Worm (Caenorhabditis elegans): ENCODE measurements around the gene F48G7.8.
A peak's percentile ranks its signal among the peaks of the same experiment; 100 is the strongest.

F48G7.8 gene

DNA sequence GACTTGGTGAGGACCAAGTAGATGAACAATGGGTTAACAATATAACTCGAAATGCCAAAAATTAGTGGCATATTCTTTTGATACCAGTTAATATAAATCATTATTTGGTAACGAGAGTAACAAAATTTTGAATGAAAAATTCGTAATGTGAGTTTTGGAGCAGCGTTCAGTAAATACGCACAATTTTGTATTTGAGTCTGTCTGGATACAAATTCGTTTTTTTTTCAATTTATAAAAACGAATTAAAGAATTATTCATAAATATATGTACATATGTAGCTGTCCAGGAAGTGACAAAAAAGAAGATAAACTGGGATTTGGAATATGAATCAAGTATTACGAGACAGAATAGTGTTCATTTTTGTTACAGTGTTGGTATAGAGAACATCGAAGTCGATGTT, 25.5 kb upstream of the F48G7.8 start, which contains the start of gene srj-5:
TSS of gene srj-5 (minus strand) at position 101 of the 400 bp plus-strand sequence.
- TF ChIP-seq elt-2 (tag; optimal IDR thresholded peaks at IDR 0.05), result no peak
- TF ChIP-seq elt-3 (tag; optimal IDR thresholded peaks at IDR 0.05), result no peak
- TF ChIP-seq ceh-28 (tag; optimal IDR thresholded peaks at IDR 0.05), result no peak
- TF ChIP-seq nhr-28 (tag; optimal IDR thresholded peaks at IDR 0.05), result no peak
- no peak for TF ChIP-seq hmg-11 (tag; optimal IDR thresholded peaks at IDR 0.05)
- TF ChIP-seq jun-1 (tag; optimal IDR thresholded peaks at IDR 0.05), result no peak
- no peak for TF ChIP-seq pqm-1 (tag; optimal IDR thresholded peaks at IDR 0.05)
- no peak for TF ChIP-seq skn-1 (tag; optimal IDR thresholded peaks at IDR 0.05)
- no peak for TF ChIP-seq lin-15B (tag; optimal IDR thresholded peaks at IDR 0.05)
- TF ChIP-seq nfya-1 (tag; optimal IDR thresholded peaks at IDR 0.05; ENCODE audit: insufficient read depth), result no peak
- TF ChIP-seq daf-12 (tag; optimal IDR thresholded peaks at IDR 0.05), result no peak
- no peak for TF ChIP-seq eor-1 (tag; optimal IDR thresholded peaks at IDR 0.05)
- TF ChIP-seq sea-2 (GFP tag; optimal IDR thresholded peaks at IDR 0.05), result no peak
- no peak for TF ChIP-seq ztf-11 (tag; optimal IDR thresholded peaks at IDR 0.05)
- TF ChIP-seq nhr-67 (tag; optimal IDR thresholded peaks at IDR 0.05), result no peak
- TF ChIP-seq nhr-76 (tag; optimal IDR thresholded peaks at IDR 0.05), result no peak
- no peak for TF ChIP-seq pha-4 (tag; optimal IDR thresholded peaks at IDR 0.05)
- no peak for TF ChIP-seq ZK546.5 (tag; optimal IDR thresholded peaks at IDR 0.05)
- TF ChIP-seq ztf-4 (tag; optimal IDR thresholded peaks at IDR 0.05), result no peak

DNA sequence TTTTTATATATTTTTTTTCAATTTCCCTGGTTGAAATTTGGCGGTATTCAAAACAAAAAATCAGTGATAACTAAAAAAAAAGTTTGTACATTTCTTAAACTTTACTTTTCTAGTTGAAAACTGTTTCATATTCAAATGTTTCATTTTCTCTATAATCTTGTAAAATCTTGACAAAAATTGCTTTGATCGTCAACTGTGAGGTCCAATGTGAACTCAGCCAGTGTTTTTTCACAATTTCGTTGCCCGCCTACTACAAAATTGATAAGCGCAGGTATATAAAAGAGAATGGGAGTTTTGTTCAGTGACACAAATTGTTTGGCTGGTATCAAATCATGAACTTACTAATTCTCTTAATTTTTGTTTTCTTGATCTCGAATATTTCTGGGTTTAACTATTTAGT, 19.4 kb upstream of the F48G7.8 start, which contains the start of gene ugt-42:
TSS of gene ugt-42 (plus strand) at position 301 of the 400 bp plus-strand sequence.
- TF ChIP-seq nfya-1 (tag; optimal IDR thresholded peaks at IDR 0.05; ENCODE audit: insufficient read depth), result no peak
- no peak for TF ChIP-seq fkh-2 (tag; optimal IDR thresholded peaks at IDR 0.05)
- TF ChIP-seq nhr-25 (tag; optimal IDR thresholded peaks at IDR 0.05), result no peak
- no peak for TF ChIP-seq elt-1 (tag; optimal IDR thresholded peaks at IDR 0.05)
- no peak for TF ChIP-seq aly-2 (tag; optimal IDR thresholded peaks at IDR 0.05)
- no peak for TF ChIP-seq pha-4 (tag; optimal IDR thresholded peaks at IDR 0.05)
- no peak for TF ChIP-seq nhr-12 (tag; optimal IDR thresholded peaks at IDR 0.05)
- no peak for TF ChIP-seq nhr-43 (tag; optimal IDR thresholded peaks at IDR 0.05; ENCODE audit: poor library complexity, severe bottlenecking)
- no peak for TF ChIP-seq pqm-1 (tag; optimal IDR thresholded peaks at IDR 0.05)
- TF ChIP-seq unc-39 (tag; optimal IDR thresholded peaks at IDR 0.05), result no peak
- no peak for TF ChIP-seq snpc-4 (tag; optimal IDR thresholded peaks at IDR 0.05)
- TF ChIP-seq nhr-77 (tag; optimal IDR thresholded peaks at IDR 0.05), result no peak
- no peak for TF ChIP-seq ztf-11 (tag; optimal IDR thresholded peaks at IDR 0.05)
- TF ChIP-seq mml-1 (tag; optimal IDR thresholded peaks at IDR 0.05), result no peak
- no peak for TF ChIP-seq elt-2 (tag; optimal IDR thresholded peaks at IDR 0.05)
- no peak for TF ChIP-seq ceh-9 (tag; optimal IDR thresholded peaks at IDR 0.05)
- TF ChIP-seq tbx-2 (tag; optimal IDR thresholded peaks at IDR 0.05), result no peak
- TF ChIP-seq fos-1 (tag; optimal IDR thresholded peaks at IDR 0.05), result no peak

DNA sequence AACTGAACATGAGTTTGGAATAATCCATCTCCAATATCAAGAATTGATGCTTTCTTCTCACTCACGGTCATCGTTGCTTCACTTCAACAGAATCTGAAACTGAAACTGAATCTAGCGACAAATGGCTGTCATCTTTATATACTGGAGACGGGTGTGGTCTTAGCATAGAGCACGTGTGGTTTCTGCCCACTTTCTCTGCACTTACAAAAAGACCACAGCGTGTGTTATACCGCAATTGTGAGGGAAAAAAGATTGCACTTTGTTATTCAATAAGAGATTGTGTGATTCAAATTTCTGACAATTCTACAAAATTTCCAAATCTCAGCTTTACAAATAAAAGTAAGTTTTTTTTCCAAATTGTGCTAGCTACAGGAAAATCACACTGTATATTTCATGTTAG, 18.6 kb upstream of the F48G7.8 start, which contains the start of gene F48G7.12:
TSS of gene F48G7.12 (minus strand) at position 101 of the 400 bp plus-strand sequence.
- no peak for TF ChIP-seq snpc-4 (tag; optimal IDR thresholded peaks at IDR 0.05)
- no peak for TF ChIP-seq nhr-25 (tag; optimal IDR thresholded peaks at IDR 0.05)
- no peak for TF ChIP-seq ztf-11 (tag; optimal IDR thresholded peaks at IDR 0.05)
- no peak for TF ChIP-seq elt-3 (tag; optimal IDR thresholded peaks at IDR 0.05)
- no peak for TF ChIP-seq nhr-77 (tag; optimal IDR thresholded peaks at IDR 0.05)
- no peak for TF ChIP-seq nhr-23 (tag; optimal IDR thresholded peaks at IDR 0.05)
- TF ChIP-seq nhr-28 (tag; optimal IDR thresholded peaks at IDR 0.05), result no peak
- no peak for TF ChIP-seq pha-4 (tag; optimal IDR thresholded peaks at IDR 0.05)
- no peak for TF ChIP-seq zag-1 (tag; optimal IDR thresholded peaks at IDR 0.05)
- no peak for TF ChIP-seq nhr-11 (tag; optimal IDR thresholded peaks at IDR 0.05)
- TF ChIP-seq mml-1 (tag; optimal IDR thresholded peaks at IDR 0.05), result no peak
- no peak for TF ChIP-seq sea-2 (GFP tag; optimal IDR thresholded peaks at IDR 0.05)
- no peak for TF ChIP-seq hmg-11 (tag; optimal IDR thresholded peaks at IDR 0.05)
- TF ChIP-seq nhr-67 (tag; optimal IDR thresholded peaks at IDR 0.05), result no peak
- TF ChIP-seq nhr-43 (tag; optimal IDR thresholded peaks at IDR 0.05; ENCODE audit: poor library complexity, severe bottlenecking), result no peak
- TF ChIP-seq egl-5 (tag; optimal IDR thresholded peaks at IDR 0.05), result no peak
- TF ChIP-seq ceh-16 (tag; optimal IDR thresholded peaks at IDR 0.05), result no peak
- TF ChIP-seq fos-1 (tag; optimal IDR thresholded peaks at IDR 0.05), result no peak

DNA sequence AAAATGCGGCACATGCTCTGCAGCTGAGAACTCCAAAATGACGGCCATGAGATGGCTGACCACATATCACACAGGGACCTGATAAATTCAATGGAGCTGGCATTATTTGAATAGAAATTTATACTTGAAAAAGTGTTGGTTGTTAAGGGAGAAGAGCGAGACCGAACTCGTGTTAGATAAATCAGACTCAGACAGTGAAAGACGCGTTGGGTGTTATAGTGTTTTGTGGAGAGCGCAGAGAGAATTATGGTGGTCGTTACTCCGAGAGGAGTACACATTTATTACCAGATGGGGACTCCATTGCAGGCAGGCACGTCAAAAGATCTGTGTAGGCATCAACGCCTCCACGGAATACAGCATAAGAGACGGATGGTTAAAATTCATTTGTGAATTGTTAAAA, 15.3 kb upstream of the F48G7.8 start, which contains the start of gene nhr-190:
TSS of gene nhr-190 (minus strand) at position 175 of the 400 bp plus-strand sequence.
- TF ChIP-seq fos-1 (tag; optimal IDR thresholded peaks at IDR 0.05) (no peak), lin-39 (tag; optimal IDR thresholded peaks at IDR 0.05) (peak; percentile 17), hmg-11 (tag; optimal IDR thresholded peaks at IDR 0.05) (peak; percentile 41), egl-5 (tag; optimal IDR thresholded peaks at IDR 0.05) (peak; percentile 29)

All from whole organism, L3 larva.